Worm (Caenorhabditis elegans): ENCODE measurements around the gene tsp-11.

- TF ChIP-seq flt-1 (GFP tag; IDR thresholded peaks at IDR 0.05), result no peak
- no peak for TF ChIP-seq klf-2 (GFP tag; conservative IDR thresholded peaks at IDR 0.05)
- TF ChIP-seq med-1 (GFP tag; optimal IDR thresholded peaks at IDR 0.05; ENCODE audit: insufficient read depth), result no peak
- TF ChIP-seq ztf-23 (GFP tag; IDR thresholded peaks at IDR 0.05), result no peak
- no peak for TF ChIP-seq tab-1 (GFP tag; IDR thresholded peaks at IDR 0.05)
These were observed 9.8 kb downstream of the tsp-11 start for ce11 chrX:9172733-9173132.

All from whole organism, midembryonic.